Worm (Caenorhabditis elegans): ENCODE measurements around the gene srg-60.

DNA sequence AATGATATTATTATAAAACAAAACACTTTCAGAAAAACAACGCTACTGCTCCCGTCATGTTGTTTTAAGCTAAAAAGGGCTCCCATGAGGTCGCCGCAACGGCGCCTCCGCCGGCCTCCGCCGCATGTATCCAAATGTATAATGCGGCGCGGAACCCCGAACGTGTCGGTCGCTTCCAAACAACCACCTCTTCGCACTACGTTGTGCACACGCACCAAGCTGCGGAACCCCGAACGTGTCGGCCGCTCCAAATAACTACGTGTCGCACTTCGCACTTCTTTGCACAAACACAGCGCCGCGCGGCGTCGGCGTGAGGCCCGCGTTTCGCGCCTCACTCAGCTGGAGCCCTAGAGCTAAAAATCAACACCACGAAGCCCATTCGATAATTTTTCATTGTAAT, 5.5 kb downstream of the srg-60 start:
- TF ChIP-seq him-1 (tag; optimal IDR thresholded peaks at IDR 0.05) = no peak
- TF ChIP-seq dao-5 (tag; optimal IDR thresholded peaks at IDR 0.05) = no peak
- TF ChIP-seq W03F9.2 (tag; optimal IDR thresholded peaks at IDR 0.05) = no peak

All from whole organism, L4/young adult.